Worm (Caenorhabditis elegans): Measurements from ENCODE around the gene osm-12.

The osm-12 gene

ce11 chrIII:12164414-12164813, 37.9 kb downstream of the osm-12 start:
- TF ChIP-seq zfp-3 (GFP tag; conservative IDR thresholded peaks at IDR 0.05) (no peak), hif-1 (tag; optimal IDR thresholded peaks at IDR 0.05) (no peak), ctbp-1 (GFP tag; IDR thresholded peaks at IDR 0.05) (no peak), dmd-8 (GFP tag; IDR thresholded peaks at IDR 0.05) (no peak), nhr-76 (tag; optimal IDR thresholded peaks at IDR 0.05) (no peak), nhr-6 (tag; optimal IDR thresholded peaks at IDR 0.05) (no peak), zfp-2 (tag; optimal IDR thresholded peaks at IDR 0.05) (no peak), fkh-10 (GFP tag; optimal IDR thresholded peaks at IDR 0.05) (no peak), T20F7.1 (GFP tag; optimal IDR thresholded peaks at IDR 0.05) (no peak), Y48G9A.11 (GFP tag; IDR thresholded peaks at IDR 0.05) (no peak), lsy-2 (tag; optimal IDR thresholded peaks at IDR 0.05) (no peak), nhr-237 (tag; optimal IDR thresholded peaks at IDR 0.05) (no peak), sdz-12 (GFP tag; optimal IDR thresholded peaks at IDR 0.05) (no peak), lim-7 (GFP tag; IDR thresholded peaks at IDR 0.05) (no peak), tag-97 (GFP tag; IDR thresholded peaks at IDR 0.05) (no peak), mes-2 (tag; optimal IDR thresholded peaks at IDR 0.05; ENCODE audit: poor library complexity, severe bottlenecking) (no peak), D1046.2 (GFP tag; IDR thresholded peaks at IDR 0.05) (no peak), aha-1 (tag) (no peak), snpc-4 (tag; optimal IDR thresholded peaks at IDR 0.05) (no peak), dve-1 (tag; optimal IDR thresholded peaks at IDR 0.05; ENCODE audit: insufficient read depth) (no peak)

- no peak for TF ChIP-seq aly-2 (tag; optimal IDR thresholded peaks at IDR 0.05)
- TF ChIP-seq aha-1 (tag): peak; percentile 54
- peak; percentile 40; the same call in 1 of the 2 replicates for TF ChIP-seq set-16 (GFP tag; IDR thresholded peaks at IDR 0.05)
These were observed 41.4 kb downstream of the osm-12 start for ce11 chrIII:12160929-12161328.

ce11 chrIII:12160458-12160857, 41.9 kb downstream of the osm-12 start, which contains the start of gene Y75B8A.8:
Gene Y75B8A.8 (plus strand): TSS chrIII:12160758.
- TF ChIP-seq dve-1 (tag; optimal IDR thresholded peaks at IDR 0.05; ENCODE audit: insufficient read depth): no peak
- no peak for TF ChIP-seq fkh-10 (GFP tag; optimal IDR thresholded peaks at IDR 0.05)
- no peak for TF ChIP-seq unc-130 (GFP tag; optimal IDR thresholded peaks at IDR 0.05)
- TF ChIP-seq ceh-44 (GFP tag; IDR thresholded peaks at IDR 0.05): no peak
- TF ChIP-seq hmg-1.1 (GFP tag; IDR thresholded peaks at IDR 0.05): no peak
- TF ChIP-seq mxl-2 (GFP tag; conservative IDR thresholded peaks at IDR 0.05): no peak
- TF ChIP-seq nhr-77 (tag; optimal IDR thresholded peaks at IDR 0.05): no peak
- TF ChIP-seq dmd-6 (GFP tag; IDR thresholded peaks at IDR 0.05): no peak
- no peak for TF ChIP-seq pha-4 (GFP tag; IDR thresholded peaks at IDR 0.05)
- TF ChIP-seq pha-4 (tag; optimal IDR thresholded peaks at IDR 0.05): no peak

DNA sequence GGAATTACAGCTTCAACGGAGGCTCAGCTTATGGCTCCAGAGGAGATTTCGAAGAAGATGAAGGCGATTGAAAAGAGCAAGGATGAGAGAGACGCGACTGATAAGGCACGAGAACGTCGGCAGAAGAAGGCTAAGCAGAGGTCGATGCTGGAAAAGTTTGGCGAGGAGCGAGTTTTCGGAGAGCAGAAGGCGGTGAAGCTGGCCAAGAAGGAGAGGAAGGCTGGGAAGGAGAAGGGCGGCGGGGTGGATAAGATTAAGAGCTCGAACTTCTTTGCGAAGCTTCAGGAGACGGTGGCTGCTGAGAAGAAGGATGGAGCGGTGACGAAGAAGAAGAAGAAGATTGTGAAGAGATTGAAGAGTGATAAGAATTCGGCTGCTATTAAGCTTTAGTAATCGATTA, 43.1 kb downstream of the osm-12 start:
- TF ChIP-seq mdt-29 (GFP tag; IDR thresholded peaks at IDR 0.05) (no peak), nhr-102 (tag; optimal IDR thresholded peaks at IDR 0.05) (no peak), gei-8 (GFP tag; optimal IDR thresholded peaks at IDR 0.05) (no peak), hlh-11 (tag; optimal IDR thresholded peaks at IDR 0.05) (no peak), lin-38 (GFP tag; IDR thresholded peaks at IDR 0.05) (no peak), set-16 (GFP tag; IDR thresholded peaks at IDR 0.05) (peak; percentile 81), egl-27 (tag; optimal IDR thresholded peaks at IDR 0.05) (no peak), nhr-42 (GFP tag; IDR thresholded peaks at IDR 0.05) (no peak), ZK546.5 (tag; optimal IDR thresholded peaks at IDR 0.05) (no peak), egl-43 (GFP tag; IDR thresholded peaks at IDR 0.05) (0 out of 2 replicates have a peak, but pooled peaks have one; percentile 22), pha-4 (GFP tag; IDR thresholded peaks at IDR 0.05) (no peak; the same call in 1 of the 2 replicates), pha-4 (tag; optimal IDR thresholded peaks at IDR 0.05) (no peak), ceh-62 (tag; optimal IDR thresholded peaks at IDR 0.05) (no peak), F26F4.8 (GFP tag; conservative IDR thresholded peaks at IDR 0.05) (no peak), F44E2.7 (GFP tag; IDR thresholded peaks at IDR 0.05) (no peak), jun-1 (tag; optimal IDR thresholded peaks at IDR 0.05) (no peak), hlh-30 (tag; optimal IDR thresholded peaks at IDR 0.05; ENCODE audit: insufficient read depth) (no peak), hif-1 (tag; optimal IDR thresholded peaks at IDR 0.05) (no peak)
